Fruit fly (Drosophila melanogaster): ENCODE measurements around the gene Cyp28d1.
A peak's percentile ranks its signal among the peaks of the same experiment; 100 is the strongest.

Cyp28d1 gene

DNA sequence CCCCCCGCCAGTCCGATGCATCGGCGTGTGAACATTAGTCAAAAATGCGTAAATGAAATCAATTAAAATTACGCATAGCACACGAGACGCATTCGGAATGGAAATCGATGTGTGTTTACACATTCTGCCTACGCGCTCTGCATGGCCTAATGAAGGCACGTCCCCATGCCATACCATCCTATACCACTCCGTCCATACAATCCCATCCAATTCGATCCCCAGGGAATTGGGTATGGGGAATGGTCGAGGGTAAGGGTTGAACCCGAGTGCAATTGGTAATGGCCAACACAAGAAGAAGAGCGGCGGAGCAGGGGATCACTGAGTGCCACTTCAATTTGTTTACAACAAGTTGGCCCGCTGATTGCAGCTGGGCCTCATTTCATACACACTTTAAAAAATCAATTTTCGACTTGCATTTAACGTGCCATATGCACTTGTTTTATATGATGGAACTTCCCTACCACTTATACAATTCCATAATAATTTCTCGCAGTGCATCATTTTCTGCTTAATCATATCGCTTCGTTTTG is 35.2 kb downstream of the Cyp28d1 start (continued):
- TF ChIP-seq CG18599 (GFP tag; optimal IDR thresholded peaks at IDR 0.05): no peak
- no peak for TF ChIP-seq Hand (GFP tag; optimal IDR thresholded peaks at IDR 0.05)
- no peak for TF ChIP-seq CG15269 (tag; optimal IDR thresholded peaks at IDR 0.05)
- TF ChIP-seq NFAT (GFP tag; IDR thresholded peaks at IDR 0.05): no peak
- TF ChIP-seq CG7963 (GFP tag; IDR thresholded peaks at IDR 0.05; ENCODE audit: partially characterized antibody): no peak
- TF ChIP-seq tio (GFP tag; optimal IDR thresholded peaks at IDR 0.05): no peak
- TF ChIP-seq Scr (GFP tag; IDR thresholded peaks at IDR 0.05; ENCODE audit: partially characterized antibody): no peak
- no peak for TF ChIP-seq jumu (GFP tag; optimal IDR thresholded peaks at IDR 0.05)
- no peak for TF ChIP-seq Doc3 (GFP tag; IDR thresholded peaks at IDR 0.05; ENCODE audit: partially characterized antibody)
- TF ChIP-seq lilli (GFP tag; optimal IDR thresholded peaks at IDR 0.05): no peak
- TF ChIP-seq Awh (GFP tag; IDR thresholded peaks at IDR 0.05): 0 out of 2 replicates have a peak, but pooled peaks have one; percentile 18
- no peak for TF ChIP-seq Hey (tag; optimal IDR thresholded peaks at IDR 0.05)
- no peak for TF ChIP-seq CG4730 (GFP tag; IDR thresholded peaks at IDR 0.05)
- no peak for TF ChIP-seq esg (GFP tag; conservative IDR thresholded peaks at IDR 0.05)
- TF ChIP-seq Meics (GFP tag; optimal IDR thresholded peaks at IDR 0.05): no peak
- peak; percentile 45 for TF ChIP-seq CG12391 (tag; optimal IDR thresholded peaks at IDR 0.05)
- TF ChIP-seq TFAM (GFP tag; optimal IDR thresholded peaks at IDR 0.05): no peak
- TF ChIP-seq ranshi (GFP tag; IDR thresholded peaks at IDR 0.05): 0 out of 2 replicates have a peak, but pooled peaks have one; percentile 34
- peak in 1 of 2 experiments; percentile 15 for TF ChIP-seq Hr51 (GFP tag; optimal IDR thresholded peaks at IDR 0.05)
- peak; percentile 26 for TF ChIP-seq nmo (GFP tag; optimal IDR thresholded peaks at IDR 0.05)
- no peak for TF ChIP-seq CG9932 (GFP tag; IDR thresholded peaks at IDR 0.05)
- peak in 1 of 2 experiments; percentile 11 for TF ChIP-seq Pdp1 (GFP tag; optimal IDR thresholded peaks at IDR 0.05)
- TF ChIP-seq CG7357 (GFP tag; IDR thresholded peaks at IDR 0.05): no peak
- TF ChIP-seq phol (tag; optimal IDR thresholded peaks at IDR 0.05): peak; percentile 43
- no peak for TF ChIP-seq CG34376 (GFP tag; optimal IDR thresholded peaks at IDR 0.05)
- TF ChIP-seq Atf-2 (GFP tag; optimal IDR thresholded peaks at IDR 0.05): no peak
- peak; percentile 46 for TF ChIP-seq twi (tag; optimal IDR thresholded peaks at IDR 0.05)
- TF ChIP-seq Stat92E (GFP tag; optimal IDR thresholded peaks at IDR 0.05): peak in 1 of 3 experiments; percentile 25
- no peak for TF ChIP-seq MTF-1 (GFP tag; optimal IDR thresholded peaks at IDR 0.05; ENCODE audit: borderline replicate concordance)
- TF ChIP-seq CG3847 (GFP tag; IDR thresholded peaks at IDR 0.05): no peak
- no peak for TF ChIP-seq dati (GFP tag; IDR thresholded peaks at IDR 0.05)
- TF ChIP-seq da (GFP tag; optimal IDR thresholded peaks at IDR 0.05): peak; percentile 17
- TF ChIP-seq CG8478 (optimal IDR thresholded peaks at IDR 0.05): no peak
- TF ChIP-seq D19A (tag; optimal IDR thresholded peaks at IDR 0.05): peak; percentile 40
- no peak for TF ChIP-seq vfl (GFP tag; optimal IDR thresholded peaks at IDR 0.05)
- TF ChIP-seq kay (GFP tag; optimal IDR thresholded peaks at IDR 0.05): no peak
- TF ChIP-seq Neu2 (GFP tag; optimal IDR thresholded peaks at IDR 0.05; ENCODE audit: borderline replicate concordance): no peak
- no peak for TF ChIP-seq amos (GFP tag; IDR thresholded peaks at IDR 0.05; ENCODE audit: partially characterized antibody)
- no peak for TF ChIP-seq CG12299 (tag; optimal IDR thresholded peaks at IDR 0.05)
- TF ChIP-seq CG12659 (GFP tag; optimal IDR thresholded peaks at IDR 0.05): peak; percentile 6
- peak; percentile 21 for TF ChIP-seq CG4707 (GFP tag; optimal IDR thresholded peaks at IDR 0.05)
- peak; percentile 36 for TF ChIP-seq fd96Cb (tag; optimal IDR thresholded peaks at IDR 0.05)
- TF ChIP-seq CG14441 (GFP tag; IDR thresholded peaks at IDR 0.05): no peak
- TF ChIP-seq inv (GFP tag; IDR thresholded peaks at IDR 0.05; ENCODE audit: partially characterized antibody): no peak
- TF ChIP-seq CG3838 (GFP tag; optimal IDR thresholded peaks at IDR 0.05): no peak
- no peak for TF ChIP-seq Hsf (GFP tag; optimal IDR thresholded peaks at IDR 0.05)
- no peak for TF ChIP-seq prd (optimal IDR thresholded peaks at IDR 0.05)
- TF ChIP-seq prd (GFP tag; IDR thresholded peaks at IDR 0.05): peak; percentile 52; the same call in 2 of the 3 replicates
- peak; percentile 13 for TF ChIP-seq Nf-YB (GFP tag; optimal IDR thresholded peaks at IDR 0.05)

Data from whole organism, embryonic.